Worm (Caenorhabditis elegans): Measurements from ENCODE around the gene rbx-1.

- no peak for TF ChIP-seq F49E8.2 (tag; optimal IDR thresholded peaks at IDR 0.05; ENCODE audit: insufficient read depth)
- TF ChIP-seq hlh-12 (tag; optimal IDR thresholded peaks at IDR 0.05) = no peak
- TF ChIP-seq rec-8 (tag; optimal IDR thresholded peaks at IDR 0.05) = no peak
Measured at ce11 chrV:9690099-9690572, at the start of gene rbx-1.

All from whole organism, young adult.